Fruit fly (Drosophila melanogaster): ENCODE measurements around the gene ATP6AP2.

The ATP6AP2 gene

dm6 chr3R:9229075-9229835 is 31.2 kb upstream of the ATP6AP2 start (continued):
- TF ChIP-seq dan (GFP tag; IDR thresholded peaks at IDR 0.05): no peak
- peak; percentile 46; the same call in 1 of the 3 replicates for TF ChIP-seq z (GFP tag; IDR thresholded peaks at IDR 0.05)
- TF ChIP-seq odd (GFP tag; optimal IDR thresholded peaks at IDR 0.05): peak; percentile 39
- TF ChIP-seq CG14965 (GFP tag; optimal IDR thresholded peaks at IDR 0.05; ENCODE audit: borderline replicate concordance): peak; percentile 53
- peak; percentile 86 for TF ChIP-seq Hsf (GFP tag; optimal IDR thresholded peaks at IDR 0.05)
- TF ChIP-seq CG17829 (tag; optimal IDR thresholded peaks at IDR 0.05): peak; percentile 81
- peak; percentile 74 for TF ChIP-seq Ptx1 (GFP tag; IDR thresholded peaks at IDR 0.05)
- peak; percentile 98 for TF ChIP-seq lbe (GFP tag; optimal IDR thresholded peaks at IDR 0.05)
- TF ChIP-seq amos (GFP tag; IDR thresholded peaks at IDR 0.05; ENCODE audit: partially characterized antibody): no peak
- TF ChIP-seq D19B (GFP tag; optimal IDR thresholded peaks at IDR 0.05): no peak
- TF ChIP-seq Rx (GFP tag; IDR thresholded peaks at IDR 0.05): peak; percentile 71
- TF ChIP-seq nau (GFP tag; optimal IDR thresholded peaks at IDR 0.05): peak; percentile 29
- TF ChIP-seq Mrtf (GFP tag; IDR thresholded peaks at IDR 0.05): no peak
- TF ChIP-seq sob (GFP tag; IDR thresholded peaks at IDR 0.05): peak; percentile 64
- no peak for TF ChIP-seq CG10274 (GFP tag; optimal IDR thresholded peaks at IDR 0.05)
- peak; percentile 12; the same call in 1 of the 2 replicates for TF ChIP-seq CG13287 (GFP tag; IDR thresholded peaks at IDR 0.05; ENCODE audit: partially characterized antibody)
- peak; percentile 61 for TF ChIP-seq CG12104 (GFP tag; optimal IDR thresholded peaks at IDR 0.05)
- no peak for TF ChIP-seq CG14050 (GFP tag; IDR thresholded peaks at IDR 0.05)
- TF ChIP-seq fu2 (GFP tag; optimal IDR thresholded peaks at IDR 0.05): peak; percentile 63
- TF ChIP-seq her (GFP tag; optimal IDR thresholded peaks at IDR 0.05): peak; percentile 69
- TF ChIP-seq CG15514 (GFP tag; optimal IDR thresholded peaks at IDR 0.05): peak; percentile 3
- TF ChIP-seq cato (GFP tag; optimal IDR thresholded peaks at IDR 0.05; ENCODE audit: borderline replicate concordance): peak; percentile 49
- TF ChIP-seq CG4328 (GFP tag; optimal IDR thresholded peaks at IDR 0.05): no peak
- no peak for TF ChIP-seq gfzf (GFP tag; optimal IDR thresholded peaks at IDR 0.05)
- peak; percentile 60 for TF ChIP-seq CG11398 (GFP tag; optimal IDR thresholded peaks at IDR 0.05)
- no peak for TF ChIP-seq CG8765 (GFP tag; IDR thresholded peaks at IDR 0.05)
- TF ChIP-seq slbo (GFP tag; IDR thresholded peaks at IDR 0.05): peak; percentile 72
- no peak for TF ChIP-seq CG6683 (GFP tag; optimal IDR thresholded peaks at IDR 0.05)
- TF ChIP-seq bsh (GFP tag; optimal IDR thresholded peaks at IDR 0.05): peak; percentile 89 to 99
- TF ChIP-seq otp (GFP tag; IDR thresholded peaks at IDR 0.05): peak; percentile 75
- TF ChIP-seq rib (GFP tag; IDR thresholded peaks at IDR 0.05): 0 out of 2 replicates have a peak, but pooled peaks have one; percentile 11
- peak; percentile 59 for TF ChIP-seq yki (optimal IDR thresholded peaks at IDR 0.05)
- peak; percentile 54 for TF ChIP-seq CG15479 (GFP tag; optimal IDR thresholded peaks at IDR 0.05)
- no peak for TF ChIP-seq run (tag; optimal IDR thresholded peaks at IDR 0.05)
- peak; percentile 77 for TF ChIP-seq tin (GFP tag; optimal IDR thresholded peaks at IDR 0.05)
- no peak for TF ChIP-seq ash1 (GFP tag; optimal IDR thresholded peaks at IDR 0.05)
- peak; percentile 75 for TF ChIP-seq slp2 (GFP tag; optimal IDR thresholded peaks at IDR 0.05)
- peak; percentile 77 for TF ChIP-seq repo (GFP tag; optimal IDR thresholded peaks at IDR 0.05)
- peak; percentile 13 for TF ChIP-seq MTF-1 (GFP tag; optimal IDR thresholded peaks at IDR 0.05; ENCODE audit: borderline replicate concordance)
- peak; percentile 61 for TF ChIP-seq CG13424 (tag; optimal IDR thresholded peaks at IDR 0.05)
- TF ChIP-seq CG15696 (tag; optimal IDR thresholded peaks at IDR 0.05): peak; percentile 63
- peak; percentile 83 for TF ChIP-seq CG18764 (GFP tag; optimal IDR thresholded peaks at IDR 0.05)
- TF ChIP-seq emc (GFP tag; optimal IDR thresholded peaks at IDR 0.05): no peak
- peak; percentile 62 for TF ChIP-seq Bteb2 (GFP tag; optimal IDR thresholded peaks at IDR 0.05)
- TF ChIP-seq D (optimal IDR thresholded peaks at IDR 0.05): peak; percentile 95
- TF ChIP-seq D (GFP tag; optimal IDR thresholded peaks at IDR 0.05): peak; percentile 91
- peak; percentile 53; the same call in 1 of the 2 replicates for TF ChIP-seq ro (GFP tag; IDR thresholded peaks at IDR 0.05)
- no peak for TF ChIP-seq CG7745 (tag; optimal IDR thresholded peaks at IDR 0.05)
- TF ChIP-seq HmgZ (tag; optimal IDR thresholded peaks at IDR 0.05): peak; percentile 43
- peak; percentile 85 for TF ChIP-seq CG4360 (GFP tag; IDR thresholded peaks at IDR 0.05)
